Worm (Caenorhabditis elegans): Measurements from ENCODE around the gene idpp-9.
A peak's percentile ranks its signal among the peaks of the same experiment; 100 is the strongest.

idpp-9 gene

ce11 chrX:3918182-3918581, 2.5 kb upstream of the idpp-9 start:
- peak; percentile 64 for TF ChIP-seq sdc-2 (tag; optimal IDR thresholded peaks at IDR 0.05)
- TF ChIP-seq ceh-30 (tag; optimal IDR thresholded peaks at IDR 0.05) = no peak

DNA sequence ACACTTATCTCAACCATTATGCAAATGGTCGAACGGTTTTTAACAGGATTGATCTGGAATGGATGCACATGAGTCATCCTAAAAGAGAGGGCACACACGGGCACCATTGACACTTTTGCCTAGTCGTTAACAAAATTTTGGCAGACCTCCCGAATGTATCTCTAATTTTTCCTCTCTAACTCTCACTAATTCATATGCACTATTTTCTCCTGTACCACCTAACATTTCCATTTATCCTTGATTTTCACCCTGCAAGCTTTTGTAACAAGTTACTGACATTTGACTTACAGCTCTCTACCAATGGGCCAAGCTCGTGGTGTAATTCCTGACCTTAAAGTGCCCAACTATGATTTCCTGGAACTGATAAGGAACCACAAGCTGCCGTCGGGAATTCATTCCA, 1.4 kb upstream of the idpp-9 start, which contains the start of gene T22B2.3:
TSS of gene T22B2.3 (plus strand) at position 301 of the 400 bp plus-strand sequence.
- TF ChIP-seq pag-3 (tag; optimal IDR thresholded peaks at IDR 0.05; ENCODE audit: borderline replicate concordance) (no peak), dve-1 (tag; optimal IDR thresholded peaks at IDR 0.05) (no peak), hlh-15 (tag; optimal IDR thresholded peaks at IDR 0.05) (no peak), pqm-1 (tag; optimal IDR thresholded peaks at IDR 0.05) (no peak), lim-6 (tag; optimal IDR thresholded peaks at IDR 0.05) (no peak), pha-4 (tag; optimal IDR thresholded peaks at IDR 0.05) (no peak), ceh-2 (tag; optimal IDR thresholded peaks at IDR 0.05) (no peak), T23F11.4 (GFP tag; optimal IDR thresholded peaks at IDR 0.05) (no peak), madf-2 (tag; optimal IDR thresholded peaks at IDR 0.05) (no peak), fkh-10 (GFP tag; optimal IDR thresholded peaks at IDR 0.05) (no peak), hlh-30 (tag; optimal IDR thresholded peaks at IDR 0.05; ENCODE audit: insufficient read depth) (no peak)

ce11 chrX:3914273-3914672, 1.4 kb downstream of the idpp-9 start:
- TF ChIP-seq ceh-48 (tag; optimal IDR thresholded peaks at IDR 0.05) = no peak
- TF ChIP-seq nhr-11 (tag; optimal IDR thresholded peaks at IDR 0.05) = no peak
- no peak for TF ChIP-seq pha-2 (tag; optimal IDR thresholded peaks at IDR 0.05)
- TF ChIP-seq madf-2 (tag; optimal IDR thresholded peaks at IDR 0.05) = peak; percentile 43
- TF ChIP-seq nhr-232 (tag; optimal IDR thresholded peaks at IDR 0.05) = peak; percentile 38
- TF ChIP-seq gmeb-2 (tag; optimal IDR thresholded peaks at IDR 0.05) = peak; percentile 38
- peak; percentile 0 for TF ChIP-seq sox-4 (tag; optimal IDR thresholded peaks at IDR 0.05)
- no peak for TF ChIP-seq elt-4 (tag; optimal IDR thresholded peaks at IDR 0.05)
- peak; percentile 53 for TF ChIP-seq ttx-3 (tag; optimal IDR thresholded peaks at IDR 0.05)
- peak; percentile 15 for TF ChIP-seq ceh-34 (tag; optimal IDR thresholded peaks at IDR 0.05)
- peak; percentile 74 for TF ChIP-seq ceh-6 (GFP tag; optimal IDR thresholded peaks at IDR 0.05)
- TF ChIP-seq hlh-8 (tag; optimal IDR thresholded peaks at IDR 0.05) = peak; percentile 14
- no peak for TF ChIP-seq ama-1 (optimal IDR thresholded peaks at IDR 0.05)
- peak; percentile 11 for TF ChIP-seq nfya-1 (tag; optimal IDR thresholded peaks at IDR 0.05)
- TF ChIP-seq che-1 (tag; optimal IDR thresholded peaks at IDR 0.05) = peak; percentile 58
- TF ChIP-seq lim-6 (tag; optimal IDR thresholded peaks at IDR 0.05) = no peak
- peak; percentile 17 for TF ChIP-seq syd-9 (tag; optimal IDR thresholded peaks at IDR 0.05)
- no peak for TF ChIP-seq hlh-30 (tag; optimal IDR thresholded peaks at IDR 0.05; ENCODE audit: insufficient read depth)
- TF ChIP-seq pat-9 (tag; optimal IDR thresholded peaks at IDR 0.05) = peak; percentile 53
- TF ChIP-seq pqm-1 (tag; optimal IDR thresholded peaks at IDR 0.05) = no peak
- no peak for TF ChIP-seq Y22D7AL.16 (tag; optimal IDR thresholded peaks at IDR 0.05)
- peak; percentile 40 for TF ChIP-seq eyg-1 (tag; optimal IDR thresholded peaks at IDR 0.05)
- no peak for TF ChIP-seq odd-2 (tag; optimal IDR thresholded peaks at IDR 0.05)
- TF ChIP-seq rnt-1 (tag; optimal IDR thresholded peaks at IDR 0.05) = peak; percentile 38
- no peak for TF ChIP-seq ceh-9 (tag; optimal IDR thresholded peaks at IDR 0.05)
- TF ChIP-seq elt-2 (tag; optimal IDR thresholded peaks at IDR 0.05) = peak; percentile 41
- TF ChIP-seq tbx-7 (tag; optimal IDR thresholded peaks at IDR 0.05) = no peak
- peak; percentile 1 for TF ChIP-seq ceh-31 (tag; optimal IDR thresholded peaks at IDR 0.05)
- TF ChIP-seq hlh-6 (tag; optimal IDR thresholded peaks at IDR 0.05) = peak; percentile 53
- no peak for TF ChIP-seq ceh-14 (tag; optimal IDR thresholded peaks at IDR 0.05)
- peak; percentile 29 for TF ChIP-seq K09A11.1 (tag; optimal IDR thresholded peaks at IDR 0.05; ENCODE audit: insufficient read depth)
- TF ChIP-seq ref-2 (tag; optimal IDR thresholded peaks at IDR 0.05) = peak; percentile 30
- TF ChIP-seq ceh-45 (GFP tag; IDR thresholded peaks at IDR 0.05) = no peak
- peak; percentile 11 for TF ChIP-seq tbx-2 (tag; optimal IDR thresholded peaks at IDR 0.05)
- peak; percentile 50 for TF ChIP-seq fax-1 (tag; optimal IDR thresholded peaks at IDR 0.05)
- TF ChIP-seq sdc-2 (tag; optimal IDR thresholded peaks at IDR 0.05) = peak; percentile 74
- peak; percentile 32 for TF ChIP-seq C38D4.7 (GFP tag; optimal IDR thresholded peaks at IDR 0.05)
